Worm (Caenorhabditis elegans): Measurements from ENCODE around the gene Y59C2A.1.

ce11 chrII:2202147-2202546 lies 5.8 kb upstream of the Y59C2A.1 start:
- no peak for TF ChIP-seq ceh-83 (GFP tag; optimal IDR thresholded peaks at IDR 0.05)
- no peak for TF ChIP-seq nhr-76 (tag; optimal IDR thresholded peaks at IDR 0.05)
- no peak for TF ChIP-seq elt-1 (tag; optimal IDR thresholded peaks at IDR 0.05; ENCODE audit: borderline replicate concordance, insufficient read depth)
- no peak for TF ChIP-seq elt-3 (tag; optimal IDR thresholded peaks at IDR 0.05)
- TF ChIP-seq unc-39 (tag; optimal IDR thresholded peaks at IDR 0.05) = no peak
- TF ChIP-seq cnd-1 (tag; optimal IDR thresholded peaks at IDR 0.05) = no peak
- no peak for TF ChIP-seq flh-1 (GFP tag; optimal IDR thresholded peaks at IDR 0.05)
- no peak for TF ChIP-seq sptf-1 (tag; optimal IDR thresholded peaks at IDR 0.05)
- TF ChIP-seq nhr-2 (tag; optimal IDR thresholded peaks at IDR 0.05) = no peak
